Fruit fly (Drosophila melanogaster) whole organism, prepupa: ENCODE data around the gene Vti1b.

Source experiments
- CG11762 ChIP-seq: fragments of 200-800 bp; sonication (Bioruptor generic); optimal IDR thresholded peaks from 3 replicates; lab custom pipeline; 2016; ENCODE audit warnings: missing biosample characterization, missing genetic modification characterization; ENCODE audit not compliant: insufficient read depth
- CG1621 ChIP-seq: fragments of 200-800 bp; sonication (Bioruptor generic); optimal IDR thresholded peaks from 3 replicates; lab custom pipeline; 2018; ENCODE audit warnings: missing biosample characterization, mild to moderate bottlenecking, missing genetic modification characterization
- CG6276 ChIP-seq: fragments of 200-800 bp; sonication (Bioruptor generic); optimal IDR thresholded peaks from 2 replicates; lab custom pipeline; 2017; ENCODE audit warnings: missing biosample characterization, mild to moderate bottlenecking, missing genetic modification characterization
- CG7368 ChIP-seq: fragments of 200-800 bp; sonication (Bioruptor generic); optimal IDR thresholded peaks from 3 replicates; lab custom pipeline; 2016; ENCODE audit warnings: missing biosample characterization, missing genetic modification characterization
- Eip75B ChIP-seq: fragments of 200-800 bp; sonication (Bioruptor generic); optimal IDR thresholded peaks from 3 replicates; lab custom pipeline; 2016; ENCODE audit warnings: missing biosample characterization, missing genetic modification characterization
- Gug ChIP-seq: fragments of 200-800 bp; sonication (Bioruptor generic); IDR thresholded peaks from 2 replicates; pipeline ENCODE4 v1.3.6; 2022; ENCODE audit warnings: missing biosample characterization, missing genetic modification characterization
- Sox102F ChIP-seq: fragments of 200-800 bp; sonication (Bioruptor generic); optimal IDR thresholded peaks from 2 replicates; lab custom pipeline; 2016; ENCODE audit warnings: missing biosample characterization, mild to moderate bottlenecking, missing genetic modification characterization
- cyc ChIP-seq: fragments of 200-800 bp; sonication (Bioruptor generic); optimal IDR thresholded peaks from 3 replicates; lab custom pipeline; 2016; ENCODE audit warnings: missing biosample characterization, missing genetic modification characterization
- net ChIP-seq: fragments of 200-800 bp; sonication (Bioruptor generic); optimal IDR thresholded peaks from 3 replicates; lab custom pipeline; 2016; ENCODE audit warnings: missing biosample characterization, missing genetic modification characterization
- salr ChIP-seq, 2 experiments: fragments of 200-800 bp; sonication (Bioruptor generic); optimal IDR thresholded peaks; 3 replicates each; lab custom pipeline; 2016 to 2018; ENCODE audit warnings: missing biosample characterization in 2 of 2, missing genetic modification characterization in 2 of 2, mild to moderate bottlenecking in 1 of 2
- vri ChIP-seq: fragments of 200-800 bp; sonication (Bioruptor generic); optimal IDR thresholded peaks from 3 replicates; lab custom pipeline; 2016; ENCODE audit warnings: missing biosample characterization, mild to moderate bottlenecking, missing genetic modification characterization

DNA sequence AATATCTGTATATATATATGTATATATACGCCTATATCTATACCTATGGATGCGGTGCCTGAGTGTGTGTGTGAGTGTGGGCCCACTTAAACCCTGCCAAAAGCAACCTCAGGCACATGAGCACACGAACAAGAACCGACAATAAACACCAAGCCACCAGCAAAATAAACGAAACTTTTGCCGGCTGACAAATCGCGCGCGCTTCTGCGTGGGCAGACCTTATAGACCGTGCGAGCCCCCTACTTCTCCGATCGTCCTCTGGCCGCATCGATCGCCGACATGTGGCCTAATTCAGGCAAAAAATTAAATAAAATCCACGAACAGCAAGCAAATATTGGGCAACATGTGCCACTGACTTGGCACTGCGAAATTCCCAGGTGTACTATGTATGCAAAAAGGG is 46.4 kb downstream of the Vti1b start:
- TF ChIP-seq net (GFP tag; lab: Kevin White, UChicago), result no peak
- TF ChIP-seq salr (GFP tag; optimal IDR thresholded peaks at IDR 0.05; lab: Kevin White, UChicago), result no peak
- TF ChIP-seq CG6276 (GFP tag; lab: Kevin White, UChicago), result no peak
- no peak for TF ChIP-seq CG11762 (GFP tag; lab: Kevin White, UChicago)
- TF ChIP-seq Sox102F (GFP tag; lab: Kevin White, UChicago), result no peak
- no peak for TF ChIP-seq cyc (GFP tag; lab: Kevin White, UChicago)
- no peak for TF ChIP-seq Gug (GFP tag; lab: Robert Waterston, UW)
- no peak for TF ChIP-seq CG1621
- no peak for TF ChIP-seq CG7368 (GFP tag; lab: Kevin White, UChicago)
- no peak for TF ChIP-seq Eip75B (GFP tag; lab: Kevin White, UChicago)
- TF ChIP-seq vri (GFP tag; lab: Kevin White, UChicago), result no peak
